Worm (Caenorhabditis elegans) whole organism, L3 larva: ENCODE data around the gene Y60A3A.16.

Experiments used
- elt-2 ChIP-seq: sonication (generic microtip); optimal IDR thresholded peaks from 2 replicates; lab custom pipeline; 2016; ENCODE audit warnings: missing genetic modification reagents, mild to moderate bottlenecking, missing genetic modification characterization, missing compliant biosample characterization
- mml-1 ChIP-seq: fragments of 150-350 bp; sonication (generic microtip); optimal IDR thresholded peaks from 3 replicates; lab custom pipeline; 2014; ENCODE audit warnings: missing biosample characterization, missing genetic modification characterization
- snpc-4 ChIP-seq: fragments of 150-350 bp; optimal IDR thresholded peaks from 2 replicates; lab custom pipeline; 2014; ENCODE audit warnings: missing biosample characterization, missing genetic modification characterization
- tbx-2 ChIP-seq: sonication (generic microtip); optimal IDR thresholded peaks from 2 replicates; lab custom pipeline; 2016; ENCODE audit warnings: mild to moderate bottlenecking, missing genetic modification characterization, missing compliant biosample characterization
- ztf-11 ChIP-seq: fragments of 150-350 bp; optimal IDR thresholded peaks from 2 replicates; lab custom pipeline; 2014; ENCODE audit warnings: missing biosample characterization, missing genetic modification characterization

- TF ChIP-seq mml-1 (no peak), ztf-11 (tag; lab: Kevin White, UChicago) (no peak), tbx-2 (no peak), snpc-4 (tag; lab: Kevin White, UChicago) (no peak), elt-2 (tag; lab: Kevin White, UChicago) (no peak)
Observed at ce11 chrV:19907365-19907764, 15.1 kb downstream of the Y60A3A.16 start, which contains the start of gene fars-2.
